Worm (Caenorhabditis elegans) whole organism, L4/young adult: ENCODE results near the gene nhr-92.

Experiments
- W03F9.2 ChIP-seq: fragments of 150-350 bp; optimal IDR thresholded peaks from 2 replicates; lab custom pipeline; 2014; ENCODE audit warnings: missing biosample characterization, missing genetic modification characterization
- him-1 ChIP-seq: sonication (generic microtip); optimal IDR thresholded peaks from 2 replicates; lab custom pipeline; 2016; ENCODE audit warnings: missing genotype, missing genetic modification reagents, missing genetic modification characterization, missing compliant biosample characterization

- TF ChIP-seq him-1 (no peak), W03F9.2 (tag; lab: Kevin White, UChicago) (no peak)
Observed at ce11 chrIV:1626342-1626855, 6.5 kb downstream of the nhr-92 start, which contains the start of gene nhr-146.
